Worm (Caenorhabditis elegans): Measurements from ENCODE around the gene C08F1.8.

C08F1.8 gene

ce11 chrII:1819944-1820570 is 11.9 kb upstream of the C08F1.8 start, which contains the start of gene fbxc-19 (continued):
- TF ChIP-seq elt-2 (tag; optimal IDR thresholded peaks at IDR 0.05) (peak; percentile 100), hlh-4 (tag; optimal IDR thresholded peaks at IDR 0.05) (no peak), mef-2 (tag; optimal IDR thresholded peaks at IDR 0.05) (no peak), mab-9 (GFP tag; IDR thresholded peaks at IDR 0.05) (no peak), lin-39 (tag; optimal IDR thresholded peaks at IDR 0.05) (no peak), tlp-1 (tag; optimal IDR thresholded peaks at IDR 0.05) (peak; percentile 81), unc-30 (tag; optimal IDR thresholded peaks at IDR 0.05) (no peak), ceh-63 (GFP tag; optimal IDR thresholded peaks at IDR 0.05) (no peak), hpl-2 (GFP tag; optimal IDR thresholded peaks at IDR 0.05) (peak; percentile 45), pqm-1 (tag; optimal IDR thresholded peaks at IDR 0.05) (peak; percentile 95), C16A3.4 (tag; optimal IDR thresholded peaks at IDR 0.05) (peak; percentile 34), mdl-1 (tag; optimal IDR thresholded peaks at IDR 0.05) (peak in 1 of 2 experiments; percentile 53), sptf-1 (tag; optimal IDR thresholded peaks at IDR 0.05) (no peak), nhr-76 (tag; optimal IDR thresholded peaks at IDR 0.05) (no peak), fkh-8 (tag; optimal IDR thresholded peaks at IDR 0.05) (no peak), efl-3 (GFP tag; optimal IDR thresholded peaks at IDR 0.05) (no peak), lsy-2 (tag; optimal IDR thresholded peaks at IDR 0.05) (peak; percentile 67 to 79), lin-14 (GFP tag; optimal IDR thresholded peaks at IDR 0.05) (peak; percentile 73), nhr-19 (GFP tag; conservative IDR thresholded peaks at IDR 0.05) (peak; percentile 37), vab-15 (tag; optimal IDR thresholded peaks at IDR 0.05) (no peak), nhr-237 (tag; optimal IDR thresholded peaks at IDR 0.05) (peak; percentile 64), nhr-77 (tag; optimal IDR thresholded peaks at IDR 0.05) (peak; percentile 38), zip-4 (GFP tag; optimal IDR thresholded peaks at IDR 0.05) (peak; percentile 98), elt-3 (tag; optimal IDR thresholded peaks at IDR 0.05) (peak in 3 of 6 experiments; percentile 60 to 96 (median 89)), unc-86 (tag; optimal IDR thresholded peaks at IDR 0.05) (no peak), zag-1 (tag; optimal IDR thresholded peaks at IDR 0.05) (no peak), nhr-84 (tag; optimal IDR thresholded peaks at IDR 0.05) (no peak), ceh-82 (tag; optimal IDR thresholded peaks at IDR 0.05) (peak; percentile 7 to 59 (median 30)), pax-3 (tag; optimal IDR thresholded peaks at IDR 0.05) (no peak), ztf-4 (tag; optimal IDR thresholded peaks at IDR 0.05) (no peak), F16B12.6 (tag; optimal IDR thresholded peaks at IDR 0.05) (peak; percentile 22), ceh-90 (tag; optimal IDR thresholded peaks at IDR 0.05) (no peak), egl-27 (tag; optimal IDR thresholded peaks at IDR 0.05) (no peak)

ce11 chrII:1818300-1818699 is 10.2 kb upstream of the C08F1.8 start, which contains the start of gene fbxb-10:
fbxb-10 (minus strand) TSS chrII:1818400.
- no peak for TF ChIP-seq ceh-63 (GFP tag; optimal IDR thresholded peaks at IDR 0.05)
- no peak for TF ChIP-seq C04F5.9 (tag; optimal IDR thresholded peaks at IDR 0.05)
- no peak for TF ChIP-seq lin-15B (tag; optimal IDR thresholded peaks at IDR 0.05)
- TF ChIP-seq ceh-8 (GFP tag; optimal IDR thresholded peaks at IDR 0.05): no peak
- no peak for TF ChIP-seq nhr-11 (tag; optimal IDR thresholded peaks at IDR 0.05)
- TF ChIP-seq fkh-8 (tag; optimal IDR thresholded peaks at IDR 0.05): no peak
- TF ChIP-seq zip-4 (GFP tag; optimal IDR thresholded peaks at IDR 0.05): no peak

ce11 chrII:1816053-1816452 is 7.9 kb upstream of the C08F1.8 start:
- TF ChIP-seq irx-1 (tag; optimal IDR thresholded peaks at IDR 0.05): no peak
- TF ChIP-seq efl-1 (optimal IDR thresholded peaks at IDR 0.05): no peak
- TF ChIP-seq efl-1 (GFP tag; optimal IDR thresholded peaks at IDR 0.05 in 1 of 2): peak in 1 of 2 experiments; percentile 86

Measured in whole organism, L1 larva.